ENCODE assay signal across 1 fruit fly cellular context in genomic region chr3R:7024574-7024973, dm6.
A peak's percentile ranks its signal among the peaks of the same experiment; 100 is the strongest.
TF ChIP-seq lines count a peak whose summit lies in the region.

No protein-coding gene starts in this region.

TF ChIP-seq in whole organism, prepupa, 60 proteins besides CTCF, POLR2A, EP300 and RAD21 (continued from another document):
- TF ChIP-seq dsx (GFP tag; optimal IDR thresholded peaks at IDR 0.05; lab: Kevin White, UChicago; ENCODE audit: poor library complexity, severe bottlenecking) = peak; percentile 85
- peak; percentile 72 for TF ChIP-seq CG8119 (GFP tag; IDR thresholded peaks at IDR 0.05; lab: Robert Waterston, UW)
- TF ChIP-seq cyc (GFP tag; optimal IDR thresholded peaks at IDR 0.05; lab: Kevin White, UChicago) = peak; percentile 46
- TF ChIP-seq CG10669 (GFP tag; optimal IDR thresholded peaks at IDR 0.05; lab: Kevin White, UChicago) = peak; percentile 52
- TF ChIP-seq CG6854 (GFP tag; optimal IDR thresholded peaks at IDR 0.05; lab: Kevin White, UChicago) = no peak
- TF ChIP-seq CG8632 (GFP tag; optimal IDR thresholded peaks at IDR 0.05; lab: Kevin White, UChicago) = peak; percentile 70
- peak; percentile 60 for TF ChIP-seq CG9139 (GFP tag; optimal IDR thresholded peaks at IDR 0.05; lab: Kevin White, UChicago)
- peak; percentile 74 for TF ChIP-seq CG32006 (GFP tag; optimal IDR thresholded peaks at IDR 0.05; lab: Kevin White, UChicago)
- peak; percentile 78 for TF ChIP-seq OdsH (GFP tag; optimal IDR thresholded peaks at IDR 0.05; lab: Kevin White, UChicago)
- no peak for TF ChIP-seq Hr38 (GFP tag; optimal IDR thresholded peaks at IDR 0.05; lab: Kevin White, UChicago)
- peak; percentile 59 for TF ChIP-seq Sox15 (GFP tag; optimal IDR thresholded peaks at IDR 0.05; lab: Kevin White, UChicago)
- peak; percentile 87 for TF ChIP-seq esn (GFP tag; optimal IDR thresholded peaks at IDR 0.05; lab: Kevin White, UChicago)
- peak; percentile 90 for TF ChIP-seq Sox14 (GFP tag; optimal IDR thresholded peaks at IDR 0.05; lab: Kevin White, UChicago)
- peak; percentile 79 for TF ChIP-seq Ets21C (GFP tag; optimal IDR thresholded peaks at IDR 0.05; lab: Kevin White, UChicago)
- peak; percentile 67 to 75 for TF ChIP-seq salr (GFP tag; optimal IDR thresholded peaks at IDR 0.05; lab: Kevin White, UChicago)
- TF ChIP-seq spab (GFP tag; optimal IDR thresholded peaks at IDR 0.05; lab: Kevin White, UChicago) = peak; percentile 47
- TF ChIP-seq Hr4 (GFP tag; optimal IDR thresholded peaks at IDR 0.05; lab: Kevin White, UChicago) = peak; percentile 68
- TF ChIP-seq pdm3 (GFP tag; optimal IDR thresholded peaks at IDR 0.05; lab: Kevin White, UChicago) = peak; percentile 80
- peak; percentile 32 for TF ChIP-seq CG4318 (GFP tag; optimal IDR thresholded peaks at IDR 0.05; lab: Kevin White, UChicago)
- peak; percentile 63 for TF ChIP-seq CG8319 (GFP tag; optimal IDR thresholded peaks at IDR 0.05; lab: Kevin White, UChicago)
- TF ChIP-seq fd85E (GFP tag; optimal IDR thresholded peaks at IDR 0.05; lab: Kevin White, UChicago) = no peak
- peak; percentile 82 for TF ChIP-seq Hr39 (GFP tag; optimal IDR thresholded peaks at IDR 0.05; lab: Kevin White, UChicago)
- TF ChIP-seq acj6 (GFP tag; optimal IDR thresholded peaks at IDR 0.05; lab: Kevin White, UChicago) = peak; percentile 86
- no peak for TF ChIP-seq CG11294 (GFP tag; IDR thresholded peaks at IDR 0.05; lab: Robert Waterston, UW)
- peak; percentile 61 for TF ChIP-seq CG3919 (GFP tag; optimal IDR thresholded peaks at IDR 0.05; lab: Kevin White, UChicago)
- TF ChIP-seq topi (GFP tag; optimal IDR thresholded peaks at IDR 0.05; lab: Kevin White, UChicago) = peak; percentile 69
- peak; percentile 64 for TF ChIP-seq net (GFP tag; optimal IDR thresholded peaks at IDR 0.05; lab: Kevin White, UChicago)
- peak; percentile 61 for TF ChIP-seq CG3032 (tag; optimal IDR thresholded peaks at IDR 0.05; lab: Kevin White, UChicago)
- peak; percentile 75 for TF ChIP-seq Ets96B (tag; optimal IDR thresholded peaks at IDR 0.05; lab: Kevin White, UChicago)
- no peak for TF ChIP-seq Blimp-1 (GFP tag; optimal IDR thresholded peaks at IDR 0.05; lab: Kevin White, UChicago)
- peak; percentile 81 for TF ChIP-seq CG6792 (GFP tag; optimal IDR thresholded peaks at IDR 0.05; lab: Kevin White, UChicago)
- TF ChIP-seq CG6808 (GFP tag; optimal IDR thresholded peaks at IDR 0.05; lab: Kevin White, UChicago) = peak; percentile 24
- no peak for TF ChIP-seq Eip93F (GFP tag; optimal IDR thresholded peaks at IDR 0.05; lab: Kevin White, UChicago)
